Worm (Caenorhabditis elegans) whole organism, early embryonic: Measurements from ENCODE around the gene fbxa-47.

Experiments
- B0310.2 ChIP-seq: sonication (generic microtip); optimal IDR thresholded peaks from 2 replicates; lab custom pipeline; 2016; ENCODE audit warnings: mild to moderate bottlenecking, missing genetic modification characterization, missing compliant biosample characterization
- F13C5.2 ChIP-seq: sonication (generic microtip); optimal IDR thresholded peaks from 2 replicates; lab custom pipeline; 2017; ENCODE audit warnings: mild to moderate bottlenecking, missing genetic modification characterization, inconsistent platforms, missing compliant biosample characterization
- aly-1 ChIP-seq: sonication (generic microtip); optimal IDR thresholded peaks from 2 replicates; lab custom pipeline; 2016; ENCODE audit warnings: missing genetic modification characterization, missing compliant biosample characterization
- ama-1 ChIP-seq: fragments of 150-350 bp; optimal IDR thresholded peaks from 2 replicates; lab custom pipeline; 2014
- ceh-13 ChIP-seq: fragments of 200-800 bp; sonication (Bioruptor generic); optimal IDR thresholded peaks from 2 replicates; lab custom pipeline; 2018; ENCODE audit warnings: mild to moderate bottlenecking, missing genetic modification characterization, missing compliant biosample characterization
- ceh-36 ChIP-seq: sonication (generic microtip); optimal IDR thresholded peaks from 2 replicates; lab custom pipeline; 2016; ENCODE audit warnings: missing genetic modification characterization, inconsistent platforms, missing compliant biosample characterization
- ets-7 ChIP-seq: sonication (generic microtip); optimal IDR thresholded peaks from 2 replicates; lab custom pipeline; 2016; ENCODE audit warnings: missing genotype, missing genetic modification characterization, missing compliant biosample characterization
- flt-1 ChIP-seq: fragments of 200-800 bp; sonication (Bioruptor generic); IDR thresholded peaks from 2 replicates; pipeline ENCODE4 v1.3.6; 2022; ENCODE audit warnings: missing genetic modification characterization, missing compliant biosample characterization
- hmbx-1 ChIP-seq: sonication (generic microtip); optimal IDR thresholded peaks from 2 replicates; lab custom pipeline; 2016; ENCODE audit warnings: mild to moderate bottlenecking, missing genetic modification characterization, missing compliant biosample characterization
- hmg-4 ChIP-seq: fragments of 200-800 bp; sonication (Bioruptor generic); optimal IDR thresholded peaks from 2 replicates; lab custom pipeline; 2018; ENCODE audit warnings: mild to moderate bottlenecking, missing genetic modification characterization, missing compliant biosample characterization
- hnd-1 ChIP-seq: sonication (generic microtip); optimal IDR thresholded peaks from 2 replicates; lab custom pipeline; 2016; ENCODE audit warnings: missing genetic modification characterization, missing compliant biosample characterization
- pes-1 ChIP-seq: fragments of 200-800 bp; sonication (Bioruptor generic); IDR thresholded peaks from 2 replicates; pipeline ENCODE4 v1.3.6; 2022; ENCODE audit warnings: missing genetic modification reagents, missing genetic modification characterization, missing compliant biosample characterization
- scrt-1 ChIP-seq: fragments of 200-800 bp; sonication (Bioruptor generic); IDR thresholded peaks from 2 replicates; pipeline ENCODE4 v1.3.6; 2022; ENCODE audit warnings: missing genetic modification characterization, missing compliant biosample characterization
- sea-1 ChIP-seq: fragments of 200-800 bp; sonication (Bioruptor generic); conservative IDR thresholded peaks from 2 replicates; pipeline ENCODE4 v1.3.6; 2022; ENCODE audit warnings: missing genetic modification characterization, missing compliant biosample characterization
- tbx-11 ChIP-seq: fragments of 200-800 bp; sonication (Bioruptor generic); IDR thresholded peaks from 2 replicates; pipeline ENCODE4 v1.3.6; 2022; ENCODE audit warnings: missing genetic modification characterization, missing compliant biosample characterization
- tbx-37 ChIP-seq: fragments of 200-800 bp; sonication (Bioruptor generic); conservative IDR thresholded peaks from 2 replicates; pipeline ENCODE4 v1.3.6; 2022; ENCODE audit warnings: missing genetic modification reagents, missing genetic modification characterization, missing compliant biosample characterization
- tra-4 ChIP-seq: sonication (generic microtip); optimal IDR thresholded peaks from 2 replicates; lab custom pipeline; 2017; ENCODE audit warnings: missing genetic modification characterization, missing compliant biosample characterization

fbxa-47 gene

ce11 chrIII:2243617-2244016 lies 11.4 kb upstream of the fbxa-47 start:
- TF ChIP-seq tra-4 (tag; lab: Kevin White, UChicago) (no peak), ama-1 (no peak), aly-1 (tag; lab: Kevin White, UChicago) (no peak), hnd-1 (tag; lab: Kevin White, UChicago) (no peak), F13C5.2 (tag; lab: Kevin White, UChicago) (no peak)

ce11 chrIII:2240471-2240870 lies 8.2 kb upstream of the fbxa-47 start, which contains the start of gene srz-56:
Gene srz-56 (plus strand): TSS chrIII:2240771.
- no peak for TF ChIP-seq flt-1 (GFP tag; lab: Robert Waterston, UW)
- no peak for TF ChIP-seq F13C5.2 (tag; lab: Kevin White, UChicago)
- no peak for TF ChIP-seq scrt-1 (GFP tag; lab: Robert Waterston, UW)
- no peak for TF ChIP-seq tra-4 (tag; lab: Kevin White, UChicago)
- no peak for TF ChIP-seq ceh-13 (GFP tag; lab: Kevin White, UChicago)
- TF ChIP-seq hmg-4 (GFP tag; lab: Kevin White, UChicago), result no peak
- TF ChIP-seq tbx-11 (GFP tag; lab: Robert Waterston, UW), result no peak
- TF ChIP-seq ceh-36 (tag; lab: Kevin White, UChicago), result no peak
- no peak for TF ChIP-seq pes-1 (GFP tag; lab: Robert Waterston, UW)
- no peak for TF ChIP-seq aly-1 (tag; lab: Kevin White, UChicago)
- no peak for TF ChIP-seq B0310.2
- TF ChIP-seq hnd-1 (tag; lab: Kevin White, UChicago), result no peak
- no peak for TF ChIP-seq hmbx-1 (tag; lab: Kevin White, UChicago)
- TF ChIP-seq sea-1, result no peak
- TF ChIP-seq tbx-37 (GFP tag; lab: Robert Waterston, UW), result no peak
- no peak for TF ChIP-seq ama-1
- no peak for TF ChIP-seq ets-7 (tag; lab: Kevin White, UChicago)

- TF ChIP-seq ceh-13 (GFP tag; lab: Kevin White, UChicago) (no peak), sea-1 (no peak), ama-1 (no peak), hmg-4 (GFP tag; lab: Kevin White, UChicago) (no peak), hnd-1 (tag; lab: Kevin White, UChicago) (no peak), pes-1 (GFP tag; lab: Robert Waterston, UW) (no peak), tra-4 (tag; lab: Kevin White, UChicago) (no peak)
Measured at ce11 chrIII:2239587-2240144, 7.4 kb upstream of the fbxa-47 start, which contains the start of gene C39B5.10. Gene C39B5.10 (minus strand): TSS chrIII:2239637.

ce11 chrIII:2234192-2234934 lies 2.1 kb upstream of the fbxa-47 start, which contains the start of gene C39B5.2:
Gene C39B5.2 (plus strand): TSS chrIII:2234884.
- TF ChIP-seq sea-1 (0 out of 2 replicates have a peak, but pooled peaks have one; percentile 56), ceh-36 (tag; lab: Kevin White, UChicago) (peak; percentile 14), hmg-4 (GFP tag; lab: Kevin White, UChicago) (no peak)

- TF ChIP-seq ets-7 (tag; lab: Kevin White, UChicago) (no peak), hmg-4 (GFP tag; lab: Kevin White, UChicago) (no peak), flt-1 (GFP tag; lab: Robert Waterston, UW) (no peak), F13C5.2 (tag; lab: Kevin White, UChicago) (no peak), pes-1 (GFP tag; lab: Robert Waterston, UW) (no peak), tbx-11 (GFP tag; lab: Robert Waterston, UW) (no peak), hmbx-1 (tag; lab: Kevin White, UChicago) (no peak), tbx-37 (GFP tag; lab: Robert Waterston, UW) (no peak), scrt-1 (GFP tag; lab: Robert Waterston, UW) (no peak), aly-1 (tag; lab: Kevin White, UChicago) (no peak), tra-4 (tag; lab: Kevin White, UChicago) (no peak), ama-1 (no peak), sea-1 (no peak), ceh-36 (tag; lab: Kevin White, UChicago) (no peak), ceh-13 (GFP tag; lab: Kevin White, UChicago) (no peak), hnd-1 (tag; lab: Kevin White, UChicago) (no peak), B0310.2 (no peak)
Measured at ce11 chrIII:2233399-2233798, 1.1 kb upstream of the fbxa-47 start.

ce11 chrIII:2227407-2227806 lies 4.9 kb downstream of the fbxa-47 start, which contains the start of gene fbxa-62:
Gene fbxa-62 (plus strand): TSS chrIII:2227707.
- TF ChIP-seq B0310.2, result no peak
- no peak for TF ChIP-seq aly-1 (tag; lab: Kevin White, UChicago)
- no peak for TF ChIP-seq flt-1 (GFP tag; lab: Robert Waterston, UW)
- TF ChIP-seq pes-1 (GFP tag; lab: Robert Waterston, UW), result no peak
- no peak for TF ChIP-seq hnd-1 (tag; lab: Kevin White, UChicago)
- no peak for TF ChIP-seq hmg-4 (GFP tag; lab: Kevin White, UChicago)
- no peak for TF ChIP-seq tra-4 (tag; lab: Kevin White, UChicago)
- TF ChIP-seq ama-1, result no peak
- TF ChIP-seq ets-7 (tag; lab: Kevin White, UChicago), result no peak
- no peak for TF ChIP-seq hmbx-1 (tag; lab: Kevin White, UChicago)
- no peak for TF ChIP-seq ceh-13 (GFP tag; lab: Kevin White, UChicago)
- no peak for TF ChIP-seq scrt-1 (GFP tag; lab: Robert Waterston, UW)
- TF ChIP-seq tbx-37 (GFP tag; lab: Robert Waterston, UW), result no peak

ce11 chrIII:2224478-2224877 lies 7.8 kb downstream of the fbxa-47 start, which contains the start of gene fbxa-38:
Gene fbxa-38 (plus strand): TSS chrIII:2224672.
- TF ChIP-seq scrt-1 (GFP tag; lab: Robert Waterston, UW) (no peak), ets-7 (tag; lab: Kevin White, UChicago) (no peak), F13C5.2 (tag; lab: Kevin White, UChicago) (no peak), pes-1 (GFP tag; lab: Robert Waterston, UW) (no peak), hmbx-1 (tag; lab: Kevin White, UChicago) (no peak), hnd-1 (tag; lab: Kevin White, UChicago) (no peak), ceh-13 (GFP tag; lab: Kevin White, UChicago) (no peak), tbx-37 (GFP tag; lab: Robert Waterston, UW) (no peak), tra-4 (tag; lab: Kevin White, UChicago) (no peak), B0310.2 (no peak), aly-1 (tag; lab: Kevin White, UChicago) (no peak), ceh-36 (tag; lab: Kevin White, UChicago) (no peak)
